Worm (Caenorhabditis elegans) whole organism, L4 larva: ENCODE data around the gene col-124.

Experiments
- F44E2.7 ChIP-seq: fragments of 200-800 bp; sonication (Bioruptor generic); IDR thresholded peaks from 2 replicates; pipeline ENCODE4 v2.1.2; 2022; ENCODE audit warnings: missing genetic modification characterization, missing compliant biosample characterization
- Y48G9A.11 ChIP-seq: fragments of 200-800 bp; sonication (Bioruptor generic); IDR thresholded peaks from 2 replicates; pipeline ENCODE4 v1.3.6; 2022; ENCODE audit warnings: missing genetic modification reagents, missing genetic modification characterization, missing compliant biosample characterization
- ama-1 ChIP-seq: fragments of 150-350 bp; optimal IDR thresholded peaks from 2 replicates; lab custom pipeline; 2014; ENCODE audit warnings: inconsistent platforms, mixed read lengths
- ceh-28 ChIP-seq: fragments of 150-350 bp; optimal IDR thresholded peaks from 2 replicates; lab custom pipeline; 2014; ENCODE audit warnings: missing biosample characterization, missing genetic modification reagents, missing genetic modification characterization
- daf-12 ChIP-seq: fragments of 150-350 bp; optimal IDR thresholded peaks from 2 replicates; lab custom pipeline; 2014; ENCODE audit warnings: missing biosample characterization, missing genetic modification reagents, missing genetic modification characterization
- dpl-1 ChIP-seq: fragments of 150-350 bp; optimal IDR thresholded peaks from 2 replicates; lab custom pipeline; 2014; ENCODE audit warnings: missing biosample characterization, missing genetic modification reagents, missing genetic modification characterization
- jun-1 ChIP-seq: fragments of 150-350 bp; optimal IDR thresholded peaks from 2 replicates; lab custom pipeline; 2014; ENCODE audit warnings: missing biosample characterization, missing genetic modification reagents, missing genetic modification characterization
- lin-39 ChIP-seq: fragments of 150-350 bp; optimal IDR thresholded peaks from 2 replicates; lab custom pipeline; 2014; ENCODE audit warnings: missing biosample characterization, missing genetic modification reagents, missing genetic modification characterization
- lsy-2 ChIP-seq, 2 experiments: fragments of 150-350 bp in 1 of 2; sonication (generic microtip) in 1 of 2; optimal IDR thresholded peaks; 2 replicates each; lab custom pipeline; 2014 to 2017; ENCODE audit warnings: missing biosample characterization in 2 of 2, missing genetic modification characterization in 2 of 2
- nhr-25 ChIP-seq: sonication (generic microtip); optimal IDR thresholded peaks from 2 replicates; lab custom pipeline; 2017; ENCODE audit warnings: missing genetic modification characterization, mild to moderate bottlenecking, missing compliant biosample characterization, antibody characterized with exemption, moderate library complexity, borderline replicate concordance; ENCODE audit not compliant: insufficient read depth
- nhr-6 ChIP-seq: fragments of 150-350 bp; optimal IDR thresholded peaks from 2 replicates; lab custom pipeline; 2014; ENCODE audit warnings: missing biosample characterization, missing genetic modification characterization

DNA sequence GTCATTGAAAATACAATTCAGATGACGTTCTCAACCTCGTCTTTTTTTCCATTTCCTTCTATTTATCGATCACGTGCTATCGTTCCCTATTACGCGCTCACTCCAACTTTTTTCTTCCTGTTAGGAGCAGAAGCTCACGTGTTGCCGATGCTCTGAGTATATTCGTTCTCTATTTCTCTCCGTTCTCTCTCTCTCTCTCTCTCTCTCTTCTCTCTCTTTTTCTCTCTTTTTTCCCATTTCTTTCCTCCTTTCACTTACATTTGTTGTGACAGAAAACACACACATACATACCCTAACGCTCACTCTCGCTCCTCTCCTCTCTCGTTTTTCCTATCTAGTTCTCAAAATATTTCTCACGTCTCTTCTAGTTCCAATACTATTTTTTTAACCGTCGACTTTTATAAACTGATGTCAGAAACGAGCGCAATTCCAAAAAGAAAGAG, 36.1 kb downstream of the col-124 start:
- TF ChIP-seq lin-39 (tag; lab: Kevin White, UChicago) (no peak), ama-1 (no peak), nhr-25 (tag; lab: Kevin White, UChicago) (peak; percentile 37), jun-1 (tag; lab: Kevin White, UChicago) (peak; percentile 80), ceh-28 (no peak), nhr-6 (tag; lab: Kevin White, UChicago) (peak; percentile 67), lsy-2 (tag; optimal IDR thresholded peaks at IDR 0.05; lab: Kevin White, UChicago) (peak; percentile 80 to 87), dpl-1 (GFP tag; lab: Kevin White, UChicago) (peak; percentile 61), F44E2.7 (GFP tag; lab: Robert Waterston, UW) (no peak), daf-12 (tag; lab: Kevin White, UChicago) (no peak), Y48G9A.11 (GFP tag; lab: Robert Waterston, UW) (no peak)
